Worm (Caenorhabditis elegans) whole organism, early embryonic: ENCODE measurements around the gene T22B2.5.

Experiments
- B0310.2 ChIP-seq: sonication (generic microtip); optimal IDR thresholded peaks from 2 replicates; lab custom pipeline; 2016; ENCODE audit warnings: mild to moderate bottlenecking, missing genetic modification characterization, missing compliant biosample characterization
- ama-1 ChIP-seq: fragments of 150-350 bp; optimal IDR thresholded peaks from 2 replicates; lab custom pipeline; 2014
- ets-7 ChIP-seq: sonication (generic microtip); optimal IDR thresholded peaks from 2 replicates; lab custom pipeline; 2016; ENCODE audit warnings: missing genotype, missing genetic modification characterization, missing compliant biosample characterization
- flt-1 ChIP-seq: fragments of 200-800 bp; sonication (Bioruptor generic); IDR thresholded peaks from 2 replicates; pipeline ENCODE4 v1.3.6; 2022; ENCODE audit warnings: missing genetic modification characterization, missing compliant biosample characterization
- hmbx-1 ChIP-seq: sonication (generic microtip); optimal IDR thresholded peaks from 2 replicates; lab custom pipeline; 2016; ENCODE audit warnings: mild to moderate bottlenecking, missing genetic modification characterization, missing compliant biosample characterization
- pes-1 ChIP-seq: fragments of 200-800 bp; sonication (Bioruptor generic); IDR thresholded peaks from 2 replicates; pipeline ENCODE4 v1.3.6; 2022; ENCODE audit warnings: missing genetic modification reagents, missing genetic modification characterization, missing compliant biosample characterization
- tbx-11 ChIP-seq: fragments of 200-800 bp; sonication (Bioruptor generic); IDR thresholded peaks from 2 replicates; pipeline ENCODE4 v1.3.6; 2022; ENCODE audit warnings: missing genetic modification characterization, missing compliant biosample characterization
- tbx-37 ChIP-seq: fragments of 200-800 bp; sonication (Bioruptor generic); conservative IDR thresholded peaks from 2 replicates; pipeline ENCODE4 v1.3.6; 2022; ENCODE audit warnings: missing genetic modification reagents, missing genetic modification characterization, missing compliant biosample characterization
- tra-4 ChIP-seq: sonication (generic microtip); optimal IDR thresholded peaks from 2 replicates; lab custom pipeline; 2017; ENCODE audit warnings: missing genetic modification characterization, missing compliant biosample characterization

- no peak for TF ChIP-seq tbx-11 (GFP tag; lab: Robert Waterston, UW)
- no peak for TF ChIP-seq ets-7 (tag; lab: Kevin White, UChicago)
- no peak for TF ChIP-seq B0310.2
- TF ChIP-seq flt-1 (GFP tag; lab: Robert Waterston, UW), result no peak
- TF ChIP-seq hmbx-1 (tag; lab: Kevin White, UChicago), result no peak
- TF ChIP-seq tbx-37 (GFP tag; lab: Robert Waterston, UW), result no peak
- TF ChIP-seq ama-1, result no peak
- TF ChIP-seq tra-4, result no peak
- no peak for TF ChIP-seq pes-1 (GFP tag; lab: Robert Waterston, UW)
These were observed 48.0 kb upstream of the T22B2.5 start for ce11 chrX:3959221-3959620.
